Worm (Caenorhabditis elegans) whole organism, L1 larva: Measurements from ENCODE around the gene srpa-72.

Experiments
- ceh-8 ChIP-seq: fragments of 200-800 bp; sonication (Bioruptor generic); optimal IDR thresholded peaks from 2 replicates; lab custom pipeline; 2018; ENCODE audit warnings: mild to moderate bottlenecking, missing genetic modification characterization, moderate library complexity, missing compliant biosample characterization
- ceh-82 ChIP-seq, 3 experiments: fragments of 150-350 bp in 1 of 3; sonication (generic microtip) in 2 of 3; optimal IDR thresholded peaks; 2 replicates each; lab custom pipeline; 2014 to 2017; ENCODE audit warnings: missing biosample characterization in 3 of 3, missing genetic modification characterization in 3 of 3
- ces-1 ChIP-seq: fragments of 150-350 bp; optimal IDR thresholded peaks from 2 replicates; lab custom pipeline; 2014; ENCODE audit warnings: missing biosample characterization, missing genetic modification reagents, missing genetic modification characterization
- dpl-1 ChIP-seq, 3 experiments: fragments of 150-350 bp in 2 of 3; sonication (generic microtip) in 1 of 3; optimal IDR thresholded peaks; 2 replicates each; lab custom pipeline; 2014 to 2017; ENCODE audit warnings: missing biosample characterization in 3 of 3, missing genetic modification characterization in 3 of 3, missing genetic modification reagents in 3 of 3
- fkh-10 ChIP-seq: sonication (generic microtip); optimal IDR thresholded peaks from 2 replicates; lab custom pipeline; 2017; ENCODE audit warnings: missing biosample characterization, missing genetic modification reagents, missing genetic modification characterization
- fkh-8 ChIP-seq: sonication (generic microtip); optimal IDR thresholded peaks from 2 replicates; lab custom pipeline; 2016; ENCODE audit warnings: mild to moderate bottlenecking, missing genetic modification characterization, missing compliant biosample characterization
- fos-1 ChIP-seq: fragments of 150-350 bp; optimal IDR thresholded peaks from 2 replicates; lab custom pipeline; 2014; ENCODE audit warnings: missing biosample characterization, missing genetic modification characterization
- mep-1 ChIP-seq: fragments of 150-350 bp; optimal IDR thresholded peaks from 2 replicates; lab custom pipeline; 2014; ENCODE audit warnings: missing biosample characterization, missing genetic modification characterization
- nhr-11 ChIP-seq: fragments of 150-350 bp; optimal IDR thresholded peaks from 2 replicates; lab custom pipeline; 2014; ENCODE audit warnings: missing biosample characterization, missing genetic modification characterization
- nhr-77 ChIP-seq: fragments of 150-350 bp; optimal IDR thresholded peaks from 2 replicates; lab custom pipeline; 2014; ENCODE audit warnings: missing biosample characterization, missing genetic modification characterization
- snpc-4 ChIP-seq: fragments of 150-350 bp; optimal IDR thresholded peaks from 2 replicates; lab custom pipeline; 2014; ENCODE audit warnings: missing biosample characterization, missing genetic modification characterization
- tbx-2 ChIP-seq: sonication (generic microtip); optimal IDR thresholded peaks from 2 replicates; lab custom pipeline; 2016; ENCODE audit warnings: missing genetic modification characterization, missing compliant biosample characterization

- TF ChIP-seq ces-1 (GFP tag; lab: Kevin White, UChicago) (no peak), fkh-8 (tag; lab: Kevin White, UChicago) (no peak), nhr-11 (tag; lab: Kevin White, UChicago) (no peak), ceh-82 (tag; optimal IDR thresholded peaks at IDR 0.05; lab: Kevin White, UChicago) (no peak), fkh-10 (no peak), mep-1 (tag; lab: Kevin White, UChicago) (no peak), tbx-2 (tag; lab: Kevin White, UChicago) (no peak), dpl-1 (GFP tag; optimal IDR thresholded peaks at IDR 0.05; lab: Kevin White, UChicago) (no peak), nhr-77 (tag; lab: Kevin White, UChicago) (no peak), fos-1 (no peak), snpc-4 (no peak), ceh-8 (GFP tag; lab: Kevin White, UChicago) (no peak)
Measured at ce11 chrII:2773534-2773933, 13.7 kb upstream of the srpa-72 start, which contains the start of gene sdz-9.
